Fruit fly (Drosophila melanogaster) whole organism, embryonic: ENCODE measurements around the gene rgn.

ENCODE experiments used
- B-H1 ChIP-seq: fragments of 200-800 bp; sonication (Bioruptor generic); IDR thresholded peaks from 3 replicates; pipeline ENCODE4 v1.3.6; 2022; ENCODE audit warnings: missing biosample characterization, missing genetic modification characterization
- B-H2 ChIP-seq: fragments of 200-800 bp; sonication (Bioruptor generic); optimal IDR thresholded peaks from 2 replicates; lab custom pipeline; 2018; ENCODE audit warnings: missing biosample characterization, mild to moderate bottlenecking, missing genetic modification characterization
- BtbVII ChIP-seq: fragments of 200-800 bp; sonication (Bioruptor generic); optimal IDR thresholded peaks from 3 replicates; lab custom pipeline; 2017; ENCODE audit warnings: missing biosample characterization, mild to moderate bottlenecking, missing genetic modification characterization
- CG10147 ChIP-seq: fragments of 200-800 bp; sonication (Bioruptor generic); optimal IDR thresholded peaks from 2 replicates; lab custom pipeline; 2019; ENCODE audit warnings: missing biosample characterization, mild to moderate bottlenecking, missing genetic modification characterization, moderate library complexity
- CG10543 ChIP-seq: fragments of 200-800 bp; sonication (Bioruptor generic); optimal IDR thresholded peaks from 3 replicates; lab custom pipeline; 2017; ENCODE audit warnings: missing biosample characterization, mild to moderate bottlenecking, missing genetic modification characterization, moderate library complexity
- CG10565 ChIP-seq: fragments of 200-800 bp; sonication (Bioruptor generic); optimal IDR thresholded peaks from 3 replicates; lab custom pipeline; 2016; ENCODE audit warnings: missing biosample characterization, mild to moderate bottlenecking, missing genetic modification characterization
- CG10959 ChIP-seq: fragments of 200-800 bp; sonication (Bioruptor generic); IDR thresholded peaks from 2 replicates; pipeline ENCODE4 v1.3.6; 2022; ENCODE audit warnings: missing biosample characterization, missing genetic modification characterization
- CG12071 ChIP-seq: fragments of 200-800 bp; sonication (Bioruptor generic); optimal IDR thresholded peaks from 3 replicates; lab custom pipeline; 2018; ENCODE audit warnings: missing biosample characterization, mild to moderate bottlenecking, missing genetic modification characterization
- CG12769 ChIP-seq: fragments of 200-800 bp; sonication (Bioruptor generic); optimal IDR thresholded peaks from 2 replicates; lab custom pipeline; 2019; ENCODE audit warnings: missing biosample characterization, mild to moderate bottlenecking, missing genetic modification characterization, moderate library complexity
- CG16863 ChIP-seq: fragments of 200-800 bp; sonication (Bioruptor generic); optimal IDR thresholded peaks from 3 replicates; lab custom pipeline; 2016; ENCODE audit warnings: missing biosample characterization, missing genetic modification characterization
- CG17328 ChIP-seq: fragments of 200-800 bp; sonication (Bioruptor generic); IDR thresholded peaks from 2 replicates; pipeline ENCODE4 v1.3.6; 2022; ENCODE audit warnings: missing biosample characterization, missing genetic modification characterization
- CG17359 ChIP-seq: fragments of 200-800 bp; sonication (Bioruptor generic); optimal IDR thresholded peaks from 3 replicates; lab custom pipeline; 2018; ENCODE audit warnings: missing biosample characterization, mild to moderate bottlenecking, missing genetic modification characterization, moderate library complexity
- CG18476 ChIP-seq: fragments of 200-800 bp; sonication (Bioruptor generic); optimal IDR thresholded peaks from 2 replicates; lab custom pipeline; 2016; ENCODE audit warnings: missing biosample characterization, mild to moderate bottlenecking, missing genetic modification characterization
- CG18599 ChIP-seq: fragments of 200-800 bp; sonication (Bioruptor generic); optimal IDR thresholded peaks from 3 replicates; lab custom pipeline; 2017; ENCODE audit warnings: missing biosample characterization, missing genetic modification characterization, mild to moderate bottlenecking, moderate library complexity, missing genetic modification reagents
- CG2120 ChIP-seq: fragments of 200-800 bp; sonication (Bioruptor generic); optimal IDR thresholded peaks from 3 replicates; lab custom pipeline; 2016; ENCODE audit warnings: missing biosample characterization, missing genetic modification characterization
- CG2678 ChIP-seq: fragments of 200-800 bp; sonication (Bioruptor generic); optimal IDR thresholded peaks from 3 replicates; lab custom pipeline; 2019; ENCODE audit warnings: missing biosample characterization, mild to moderate bottlenecking, missing genetic modification characterization, moderate library complexity
- CG31224 ChIP-seq: fragments of 200-800 bp; sonication (Bioruptor generic); IDR thresholded peaks from 2 replicates; pipeline ENCODE4 v1.3.6; 2022; ENCODE audit warnings: missing biosample characterization, missing genetic modification characterization
- CG42726 ChIP-seq: fragments of 200-800 bp; sonication (Bioruptor generic); IDR thresholded peaks from 2 replicates; pipeline ENCODE4 v1.3.6; 2022; ENCODE audit warnings: missing biosample characterization, missing genetic modification characterization; ENCODE audit not compliant: partially characterized antibody
- CG6175 ChIP-seq: fragments of 200-800 bp; sonication (Bioruptor generic); IDR thresholded peaks from 3 replicates; pipeline ENCODE4 v1.3.6; 2022; ENCODE audit warnings: missing biosample characterization, missing genetic modification characterization
- CG6654 ChIP-seq: fragments of 200-800 bp; sonication (Bioruptor generic); optimal IDR thresholded peaks from 2 replicates; lab custom pipeline; 2017; ENCODE audit warnings: missing biosample characterization, mild to moderate bottlenecking, missing genetic modification characterization
- CG8089 ChIP-seq: fragments of 200-800 bp; sonication (Bioruptor generic); optimal IDR thresholded peaks from 3 replicates; lab custom pipeline; 2016; ENCODE audit warnings: missing biosample characterization, missing genetic modification characterization
- CG8290 ChIP-seq, 3 experiments: fragments of 200-800 bp; sonication (Bioruptor generic); optimal IDR thresholded peaks; 2 replicates each; lab custom pipeline; 2016 to 2019; ENCODE audit warnings: missing biosample characterization in 3 of 3, missing genetic modification characterization in 3 of 3, mild to moderate bottlenecking in 2 of 3, moderate library complexity in 1 of 3
- CG8359 ChIP-seq: fragments of 200-800 bp; sonication (Bioruptor generic); optimal IDR thresholded peaks from 2 replicates; lab custom pipeline; 2017; ENCODE audit warnings: missing biosample characterization, mild to moderate bottlenecking, missing genetic modification characterization, borderline replicate concordance
- CG8478 ChIP-seq: fragments of >200 bp; optimal IDR thresholded peaks from 2 replicates; lab custom pipeline; 2018
- CG9609 ChIP-seq: fragments of 200-800 bp; sonication (Bioruptor generic); optimal IDR thresholded peaks from 3 replicates; lab custom pipeline; 2016; ENCODE audit warnings: missing biosample characterization, missing genetic modification characterization
- ERR ChIP-seq: fragments of 200-800 bp; sonication (Bioruptor generic); optimal IDR thresholded peaks from 2 replicates; lab custom pipeline; 2016; ENCODE audit warnings: missing biosample characterization, missing genetic modification characterization
- NC2α ChIP-seq: fragments of 200-800 bp; sonication (Bioruptor generic); optimal IDR thresholded peaks from 2 replicates; lab custom pipeline; 2016; ENCODE audit warnings: missing biosample characterization, missing genetic modification characterization
- Side ChIP-seq: fragments of 200-800 bp; sonication (Bioruptor generic); optimal IDR thresholded peaks from 2 replicates; lab custom pipeline; 2016; ENCODE audit warnings: missing biosample characterization, missing genetic modification characterization
- Stat92E ChIP-seq, 3 experiments: fragments of >200 bp in 2 of 3; fragments of 200-800 bp in 1 of 3; sonication (Bioruptor generic) in 1 of 3; optimal IDR thresholded peaks; 2 replicates each; lab custom pipeline; 2017 to 2019; ENCODE audit warnings: missing biosample characterization in 3 of 3, missing genetic modification characterization in 3 of 3, mild to moderate bottlenecking in 1 of 3, moderate library complexity in 1 of 3
- Taf1 ChIP-seq: fragments of 200-800 bp; sonication (Bioruptor generic); IDR thresholded peaks from 2 replicates; pipeline ENCODE4 v1.3.6; 2022; ENCODE audit warnings: missing biosample characterization, missing genetic modification characterization
- YL-1 ChIP-seq: fragments of 200-800 bp; sonication (Bioruptor generic); optimal IDR thresholded peaks from 3 replicates; lab custom pipeline; 2017; ENCODE audit warnings: missing biosample characterization, mild to moderate bottlenecking, missing genetic modification characterization
- bab2 ChIP-seq: fragments of 200-800 bp; sonication (Bioruptor generic); optimal IDR thresholded peaks from 2 replicates; lab custom pipeline; 2016; ENCODE audit warnings: missing biosample characterization, missing genetic modification characterization
- cg ChIP-seq: fragments of 200-800 bp; sonication (Bioruptor generic); optimal IDR thresholded peaks from 3 replicates; lab custom pipeline; 2019; ENCODE audit warnings: missing biosample characterization, mild to moderate bottlenecking, missing genetic modification characterization, moderate library complexity
- croc ChIP-seq: fragments of 200-800 bp; sonication (Bioruptor generic); conservative IDR thresholded peaks from 3 replicates; pipeline ENCODE4 v1.3.6; 2022; ENCODE audit warnings: missing biosample characterization, missing genetic modification characterization
- dimm ChIP-seq: fragments of 200-800 bp; sonication (Bioruptor generic); IDR thresholded peaks from 2 replicates; pipeline ENCODE4 v1.3.6; 2022; ENCODE audit warnings: missing biosample characterization, missing genetic modification characterization
- dysf ChIP-seq: fragments of 200-800 bp; sonication (Bioruptor generic); IDR thresholded peaks from 3 replicates; pipeline ENCODE4 v1.3.6; 2022; ENCODE audit warnings: missing biosample characterization, missing genetic modification characterization
- grn ChIP-seq: fragments of 200-800 bp; sonication (Bioruptor generic); optimal IDR thresholded peaks from 3 replicates; lab custom pipeline; 2017; ENCODE audit warnings: missing biosample characterization, missing genetic modification characterization
- hb ChIP-seq: fragments of 200-800 bp; sonication (Bioruptor generic); IDR thresholded peaks from 3 replicates; pipeline ENCODE4 v1.3.6; 2022; ENCODE audit warnings: missing biosample characterization, missing genetic modification characterization; ENCODE audit not compliant: partially characterized antibody
- jumu ChIP-seq: fragments of 200-800 bp; sonication (Bioruptor generic); optimal IDR thresholded peaks from 3 replicates; lab custom pipeline; 2016; ENCODE audit warnings: missing biosample characterization, missing genetic modification characterization
- kay ChIP-seq: fragments of 200-800 bp; sonication (Bioruptor generic); optimal IDR thresholded peaks from 2 replicates; lab custom pipeline; 2016; ENCODE audit warnings: missing biosample characterization, missing genetic modification characterization
- nau ChIP-seq: fragments of 200-800 bp; sonication (Bioruptor generic); optimal IDR thresholded peaks from 3 replicates; lab custom pipeline; 2017; ENCODE audit warnings: missing biosample characterization, mild to moderate bottlenecking, missing genetic modification characterization, missing genetic modification reagents
- pfk ChIP-seq: fragments of 200-800 bp; sonication (Bioruptor generic); optimal IDR thresholded peaks from 2 replicates; lab custom pipeline; 2018; ENCODE audit warnings: missing biosample characterization, mild to moderate bottlenecking, missing genetic modification characterization, moderate library complexity
- sd ChIP-seq: fragments of 200-800 bp; sonication (Bioruptor generic); optimal IDR thresholded peaks from 3 replicates; lab custom pipeline; 2018; ENCODE audit warnings: missing biosample characterization, mild to moderate bottlenecking, missing genetic modification characterization, moderate library complexity
- slp2 ChIP-seq: fragments of 200-800 bp; sonication (Bioruptor generic); optimal IDR thresholded peaks from 2 replicates; lab custom pipeline; 2016; ENCODE audit warnings: missing biosample characterization, missing genetic modification characterization
- sr ChIP-seq: fragments of 200-800 bp; sonication (Bioruptor generic); IDR thresholded peaks from 3 replicates; pipeline ENCODE4 v1.3.6; 2022; ENCODE audit warnings: missing biosample characterization, missing genetic modification characterization
- tio ChIP-seq: fragments of 200-800 bp; sonication (Bioruptor generic); optimal IDR thresholded peaks from 2 replicates; lab custom pipeline; 2017; ENCODE audit warnings: missing biosample characterization, missing genetic modification characterization, inconsistent platforms
- tll ChIP-seq, 2 experiments: fragments of 200-800 bp in 1 of 2; fragments of >200 bp in 1 of 2; sonication (Bioruptor generic) in 1 of 2; optimal IDR thresholded peaks; 2 replicates each; lab custom pipeline; 2017 to 2019; ENCODE audit warnings: missing biosample characterization in 2 of 2, missing genetic modification characterization in 2 of 2, mild to moderate bottlenecking in 1 of 2, moderate library complexity in 1 of 2
- trem ChIP-seq: fragments of 200-800 bp; optimal IDR thresholded peaks from 3 replicates; lab custom pipeline; 2019; ENCODE audit warnings: missing biosample characterization, mild to moderate bottlenecking, missing genetic modification characterization, moderate library complexity
- vfl ChIP-seq: fragments of 200-800 bp; sonication (Bioruptor generic); optimal IDR thresholded peaks from 2 replicates; lab custom pipeline; 2016; ENCODE audit warnings: missing biosample characterization, missing genetic modification characterization
- wek ChIP-seq: fragments of 200-800 bp; sonication (Bioruptor generic); optimal IDR thresholded peaks from 3 replicates; lab custom pipeline; 2018; ENCODE audit warnings: missing biosample characterization, mild to moderate bottlenecking, missing genetic modification characterization, moderate library complexity
- z ChIP-seq: fragments of 200-800 bp; sonication (Bioruptor generic); IDR thresholded peaks from 3 replicates; pipeline ENCODE4 v1.3.6; 2022; ENCODE audit warnings: missing biosample characterization, missing genetic modification characterization

The rgn gene

dm6 chr3L:21348983-21349432 lies 33.3 kb upstream of the rgn start, which contains the start of gene ebd2 (continued):
- TF ChIP-seq croc (GFP tag; lab: Robert Waterston, UW) (no peak), nau (GFP tag; lab: Kevin White, UChicago) (no peak), hb (GFP tag; lab: Robert Waterston, UW) (no peak), cg (peak; percentile 72), CG9609 (GFP tag; lab: Kevin White, UChicago) (no peak), slp2 (no peak), B-H2 (GFP tag; lab: Kevin White, UChicago) (peak; percentile 13), pfk (GFP tag; lab: Kevin White, UChicago) (no peak), wek (no peak), CG17359 (tag; lab: Kevin White, UChicago) (no peak), CG42726 (GFP tag; lab: Robert Waterston, UW) (no peak), BtbVII (GFP tag; lab: Kevin White, UChicago) (peak; percentile 59), Side (GFP tag; lab: Kevin White, UChicago) (peak; percentile 7), CG6175 (GFP tag; lab: Robert Waterston, UW) (peak; percentile 82; the same call in 2 of the 3 replicates), CG16863 (GFP tag; lab: Kevin White, UChicago) (peak; percentile 20), kay (GFP tag; lab: Kevin White, UChicago) (no peak), dysf (GFP tag; lab: Robert Waterston, UW) (no peak), CG12071 (GFP tag; lab: Kevin White, UChicago) (peak; percentile 38), CG31224 (GFP tag; lab: Robert Waterston, UW) (no peak), sd (peak; percentile 77), sr (GFP tag; lab: Robert Waterston, UW) (0 out of 3 replicates have a peak, but pooled peaks have one; percentile 4), CG18476 (GFP tag; lab: Kevin White, UChicago) (no peak), tio (GFP tag; lab: Kevin White, UChicago) (no peak), trem (tag; lab: Kevin White, UChicago) (no peak), bab2 (GFP tag; lab: Kevin White, UChicago) (no peak), NC2α (GFP tag; lab: Kevin White, UChicago) (no peak), CG2120 (GFP tag; lab: Kevin White, UChicago) (no peak), dimm (GFP tag; lab: Robert Waterston, UW) (no peak), CG10543 (GFP tag; lab: Kevin White, UChicago) (peak; percentile 95), CG18599 (GFP tag; lab: Kevin White, UChicago) (peak; percentile 67), CG10147 (GFP tag; lab: Kevin White, UChicago) (no peak), CG6654 (no peak), grn (no peak), B-H1 (no peak), Taf1 (GFP tag; lab: Robert Waterston, UW) (no peak), Stat92E (GFP tag; optimal IDR thresholded peaks at IDR 0.05; lab: Kevin White, UChicago) (no peak), CG8290 (GFP tag; optimal IDR thresholded peaks at IDR 0.05; lab: Kevin White, UChicago) (peak; percentile 17), CG8290 (tag; optimal IDR thresholded peaks at IDR 0.05; lab: Kevin White, UChicago) (no peak), jumu (GFP tag; lab: Kevin White, UChicago) (no peak), z (no peak), CG8359 (GFP tag; lab: Kevin White, UChicago) (no peak), YL-1 (GFP tag; lab: Kevin White, UChicago) (no peak), ERR (GFP tag; lab: Kevin White, UChicago) (no peak), vfl (no peak), CG10565 (GFP tag; lab: Kevin White, UChicago) (no peak), CG17328 (GFP tag; lab: Robert Waterston, UW) (no peak), CG10959 (GFP tag; lab: Robert Waterston, UW) (no peak), CG2678 (tag; lab: Kevin White, UChicago) (peak; percentile 51), CG12769 (tag; lab: Kevin White, UChicago) (peak; percentile 41), CG8089 (GFP tag; lab: Kevin White, UChicago) (no peak), CG8478 (lab: Kevin White, UChicago) (no peak), tll (GFP tag; optimal IDR thresholded peaks at IDR 0.05; lab: Kevin White, UChicago) (no peak)
